Worm (Caenorhabditis elegans) whole organism, young adult: ENCODE measurements around the gene C01G5.3.

Source experiments
- B0019.2 ChIP-seq: fragments of 200-800 bp; sonication (Bioruptor generic); conservative IDR thresholded peaks from 2 replicates; pipeline ENCODE4 v1.3.6; 2022; ENCODE audit warnings: missing genetic modification reagents, missing genetic modification characterization, missing compliant biosample characterization
- die-1 ChIP-seq: sonication (generic microtip); optimal IDR thresholded peaks from 2 replicates; lab custom pipeline; 2016; ENCODE audit warnings: missing genotype, mild to moderate bottlenecking, missing genetic modification characterization, missing compliant biosample characterization
- fkh-3 ChIP-seq: sonication (generic microtip); optimal IDR thresholded peaks from 2 replicates; lab custom pipeline; 2016; ENCODE audit warnings: mild to moderate bottlenecking, missing genetic modification characterization, missing compliant biosample characterization
- him-1 ChIP-seq: sonication (generic microtip); optimal IDR thresholded peaks from 2 replicates; lab custom pipeline; 2016; ENCODE audit warnings: missing genotype, missing genetic modification reagents, missing genetic modification characterization, missing compliant biosample characterization
- lin-35 ChIP-seq, 3 experiments: fragments of 150-350 bp in 2 of 3; sonication (generic microtip) in 1 of 3; optimal IDR thresholded peaks; 2 replicates each; lab custom pipeline; 2014 to 2018; ENCODE audit warnings: missing biosample characterization in 3 of 3, missing genetic modification characterization in 3 of 3, missing genetic modification reagents in 3 of 3
- snpc-1.3 ChIP-seq: sonication (generic microtip); optimal IDR thresholded peaks from 2 replicates; lab custom pipeline; 2017; ENCODE audit warnings: missing genetic modification characterization, mild to moderate bottlenecking, missing compliant biosample characterization, antibody characterized with exemption, moderate library complexity, missing genotype, missing genetic modification reagents; ENCODE audit not compliant: insufficient read depth
- snpc-4 ChIP-seq, 5 experiments: fragments of 150-350 bp in 1 of 5; sonication (generic microtip) in 4 of 5; optimal IDR thresholded peaks; 2 replicates each; lab custom pipeline; 2014 to 2018; ENCODE audit warnings: missing genetic modification characterization in 5 of 5, missing biosample characterization in 3 of 5, antibody characterized with exemption in 2 of 5, mild to moderate bottlenecking in 2 of 5, missing compliant biosample characterization in 2 of 5, missing genotype in 2 of 5, moderate library complexity in 2 of 5, missing genetic modification reagents in 1 of 5
- unc-62 ChIP-seq: fragments of 150-350 bp; optimal IDR thresholded peaks from 2 replicates; lab custom pipeline; 2014; ENCODE audit warnings: missing biosample characterization, missing genetic modification reagents, missing genetic modification characterization
- ztf-18 ChIP-seq: sonication (generic microtip); optimal IDR thresholded peaks from 2 replicates; lab custom pipeline; 2016; ENCODE audit warnings: missing genotype, mild to moderate bottlenecking, missing genetic modification characterization, missing compliant biosample characterization

DNA sequence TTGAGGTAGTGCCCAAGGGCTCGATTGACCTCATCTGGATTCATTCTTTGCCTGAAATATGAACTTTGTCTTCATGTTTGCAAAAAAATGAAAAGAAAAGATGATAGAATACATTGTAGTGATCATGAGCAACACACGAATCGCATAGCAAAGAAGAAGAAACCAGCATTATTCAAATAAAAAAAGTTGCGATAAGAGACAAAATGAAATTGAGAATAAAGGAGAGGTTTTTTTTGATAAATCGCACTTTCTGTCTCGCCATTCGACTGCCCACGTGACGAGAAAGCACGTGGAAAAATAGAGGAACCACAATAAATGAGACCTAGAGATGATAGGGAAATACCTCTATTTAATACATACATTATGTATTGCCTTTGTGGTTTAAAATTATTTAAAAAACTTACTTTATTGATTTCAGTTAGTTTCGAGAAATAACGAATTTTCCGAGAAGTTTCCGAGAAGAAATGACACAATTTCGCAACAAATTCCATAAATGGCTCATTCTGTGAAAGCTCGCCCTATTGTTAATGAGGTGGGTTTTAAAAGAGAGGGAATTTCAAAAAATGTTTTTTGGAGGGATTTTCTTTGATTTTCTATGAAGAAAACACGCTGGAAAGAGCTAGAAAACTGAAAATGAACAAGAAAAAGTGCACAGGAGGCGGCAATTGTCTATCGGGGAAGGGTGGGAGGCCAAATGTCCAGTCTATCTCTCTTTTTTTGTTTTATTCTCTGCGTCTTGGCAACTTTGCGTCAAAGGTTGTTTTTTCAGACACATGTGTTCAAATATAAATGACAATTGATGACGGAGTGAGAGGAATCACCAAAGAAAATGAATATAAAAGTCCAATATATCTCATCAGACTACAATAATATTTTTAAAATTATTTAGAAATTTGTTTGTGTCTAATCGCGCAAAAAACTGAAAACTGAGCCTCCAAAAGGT, 19.7 kb downstream of the C01G5.3 start, which contains the start of gene paqr-1:
- TF ChIP-seq unc-62 (GFP tag; lab: Kevin White, UChicago) (no peak), die-1 (tag; lab: Kevin White, UChicago) (no peak), B0019.2 (GFP tag; lab: Robert Waterston, UW) (no peak), him-1 (tag; lab: Kevin White, UChicago) (no peak), lin-35 (GFP tag; optimal IDR thresholded peaks at IDR 0.05; lab: Kevin White, UChicago) (peak in 1 of 3 experiments; percentile 67), ztf-18 (tag; lab: Kevin White, UChicago) (no peak), fkh-3 (tag; lab: Kevin White, UChicago) (no peak), snpc-4 (GFP tag; optimal IDR thresholded peaks at IDR 0.05; lab: Kevin White, UChicago) (no peak), snpc-4 (tag; optimal IDR thresholded peaks at IDR 0.05; lab: Kevin White, UChicago) (peak in 1 of 4 experiments; percentile 21), snpc-1.3 (no peak)
